Fruit fly (Drosophila melanogaster): ENCODE results near the gene CG13299.

The CG13299 gene

dm6 chr3L:6217212-6217611 is 14.9 kb downstream of the CG13299 start (continued):
- peak; percentile 69 for TF ChIP-seq esn (GFP tag; optimal IDR thresholded peaks at IDR 0.05)
- no peak for TF ChIP-seq topi (GFP tag; optimal IDR thresholded peaks at IDR 0.05)
- TF ChIP-seq Hr39 (GFP tag; optimal IDR thresholded peaks at IDR 0.05) = peak; percentile 52
- peak; percentile 47; the same call in 2 of the 3 replicates for TF ChIP-seq CG8119 (GFP tag; IDR thresholded peaks at IDR 0.05)
- TF ChIP-seq CG11902 (GFP tag; optimal IDR thresholded peaks at IDR 0.05) = no peak
- TF ChIP-seq cyc (GFP tag; optimal IDR thresholded peaks at IDR 0.05) = no peak
- TF ChIP-seq vri (GFP tag; optimal IDR thresholded peaks at IDR 0.05) = peak; percentile 29
- TF ChIP-seq Smox (GFP tag; optimal IDR thresholded peaks at IDR 0.05) = no peak
- no peak for TF ChIP-seq CG7368 (GFP tag; optimal IDR thresholded peaks at IDR 0.05)
- no peak for TF ChIP-seq Eip75B (GFP tag; optimal IDR thresholded peaks at IDR 0.05)
- no peak for TF ChIP-seq fkh (GFP tag; optimal IDR thresholded peaks at IDR 0.05)
- no peak for TF ChIP-seq CG11294 (GFP tag; IDR thresholded peaks at IDR 0.05)
- TF ChIP-seq CG6163 (GFP tag; IDR thresholded peaks at IDR 0.05) = 0 out of 3 replicates have a peak, but pooled peaks have one; percentile 35
- peak; percentile 21 for TF ChIP-seq achi (GFP tag; optimal IDR thresholded peaks at IDR 0.05)
- TF ChIP-seq CG31627 (GFP tag; optimal IDR thresholded peaks at IDR 0.05) = peak; percentile 35
- TF ChIP-seq Gug (GFP tag; IDR thresholded peaks at IDR 0.05) = peak; percentile 26; the same call in 1 of the 2 replicates

- TF ChIP-seq acj6 (GFP tag; optimal IDR thresholded peaks at IDR 0.05) (no peak), Sox15 (GFP tag; optimal IDR thresholded peaks at IDR 0.05) (no peak), fkh (GFP tag; optimal IDR thresholded peaks at IDR 0.05) (no peak), CG6163 (GFP tag; IDR thresholded peaks at IDR 0.05) (no peak), eg (GFP tag; IDR thresholded peaks at IDR 0.05) (no peak), topi (GFP tag; optimal IDR thresholded peaks at IDR 0.05) (no peak), CG32006 (GFP tag; optimal IDR thresholded peaks at IDR 0.05) (no peak), svp (GFP tag) (peak; percentile 70), Ets21C (GFP tag; optimal IDR thresholded peaks at IDR 0.05) (no peak)
Observed at dm6 chr3L:6216787-6217078, 15.4 kb downstream of the CG13299 start.

- TF ChIP-seq fkh (GFP tag; optimal IDR thresholded peaks at IDR 0.05) (peak; percentile 97), dsx (GFP tag; optimal IDR thresholded peaks at IDR 0.05; ENCODE audit: poor library complexity, severe bottlenecking) (no peak)
Observed at dm6 chr3L:6215976-6216786, 16.0 kb downstream of the CG13299 start.

dm6 chr3L:6200173-6200572 is 32.0 kb downstream of the CG13299 start, which contains the start of gene CG8219:
TSS of gene CG8219 (plus strand) at chr3L:6200473.
- TF ChIP-seq CG1621 (tag; optimal IDR thresholded peaks at IDR 0.05) (no peak), CG8119 (GFP tag; IDR thresholded peaks at IDR 0.05) (no peak)

dm6 chr3L:6193556-6194114 is 38.5 kb downstream of the CG13299 start:
- TF ChIP-seq CG8319 (GFP tag; optimal IDR thresholded peaks at IDR 0.05) = no peak
- no peak for TF ChIP-seq CG6854 (GFP tag; optimal IDR thresholded peaks at IDR 0.05)
- TF ChIP-seq Ets21C (GFP tag; optimal IDR thresholded peaks at IDR 0.05) = no peak
- TF ChIP-seq Eip78C (GFP tag) = no peak
- no peak for TF ChIP-seq CG16779 (tag; optimal IDR thresholded peaks at IDR 0.05)
- TF ChIP-seq CG11762 (GFP tag; optimal IDR thresholded peaks at IDR 0.05; ENCODE audit: insufficient read depth) = no peak
- TF ChIP-seq svp (GFP tag) = no peak
- TF ChIP-seq Gug (GFP tag; IDR thresholded peaks at IDR 0.05) = no peak
- no peak for TF ChIP-seq CG15336 (GFP tag; IDR thresholded peaks at IDR 0.05)
- TF ChIP-seq Sox15 (GFP tag; optimal IDR thresholded peaks at IDR 0.05) = no peak
- TF ChIP-seq pdm3 (GFP tag; optimal IDR thresholded peaks at IDR 0.05) = no peak
- TF ChIP-seq net (GFP tag; optimal IDR thresholded peaks at IDR 0.05) = no peak
- no peak for TF ChIP-seq CG7368 (GFP tag; optimal IDR thresholded peaks at IDR 0.05)

All from whole organism, prepupa.